Fruit fly (Drosophila melanogaster) whole organism, embryonic: ENCODE measurements around the gene CG31792.
A peak's percentile ranks its signal among the peaks of the same experiment; 100 is the strongest.

Source experiments
- ATbp ChIP-seq: fragments of 200-800 bp; sonication (Bioruptor generic); optimal IDR thresholded peaks from 2 replicates; lab custom pipeline; 2017; ENCODE audit warnings: missing biosample characterization, mild to moderate bottlenecking, missing genetic modification characterization, missing genetic modification reagents
- Ada2b ChIP-seq: fragments of 200-800 bp; sonication (Bioruptor generic); IDR thresholded peaks from 2 replicates; pipeline ENCODE4 v1.3.6; 2022; ENCODE audit warnings: missing biosample characterization, missing genetic modification characterization
- B-H2 ChIP-seq: fragments of 200-800 bp; sonication (Bioruptor generic); optimal IDR thresholded peaks from 2 replicates; lab custom pipeline; 2018; ENCODE audit warnings: missing biosample characterization, mild to moderate bottlenecking, missing genetic modification characterization
- CG11456 ChIP-seq: fragments of 200-800 bp; sonication (Bioruptor generic); IDR thresholded peaks from 3 replicates; pipeline ENCODE4 v1.3.6; 2022; ENCODE audit warnings: missing biosample characterization, missing genetic modification characterization
- CG13894 ChIP-seq: fragments of 200-800 bp; sonication (Bioruptor generic); optimal IDR thresholded peaks from 3 replicates; lab custom pipeline; 2018; ENCODE audit warnings: missing biosample characterization, mild to moderate bottlenecking, missing genetic modification characterization, moderate library complexity
- CG1529 ChIP-seq: fragments of 200-800 bp; sonication (Bioruptor generic); optimal IDR thresholded peaks from 3 replicates; lab custom pipeline; 2018; ENCODE audit warnings: missing biosample characterization, missing genetic modification characterization
- CG1603 ChIP-seq: fragments of 200-800 bp; sonication (Bioruptor generic); optimal IDR thresholded peaks from 2 replicates; lab custom pipeline; 2019; ENCODE audit warnings: missing biosample characterization, mild to moderate bottlenecking, missing genetic modification characterization, moderate library complexity
- CG1792 ChIP-seq: fragments of 200-800 bp; sonication (Bioruptor generic); optimal IDR thresholded peaks from 2 replicates; lab custom pipeline; 2016; ENCODE audit warnings: missing biosample characterization, missing genetic modification characterization
- CG30431 ChIP-seq: fragments of 200-800 bp; sonication (Bioruptor generic); optimal IDR thresholded peaks from 2 replicates; lab custom pipeline; 2017; ENCODE audit warnings: missing biosample characterization, missing genetic modification characterization
- CG31224 ChIP-seq: fragments of 200-800 bp; sonication (Bioruptor generic); IDR thresholded peaks from 2 replicates; pipeline ENCODE4 v1.3.6; 2022; ENCODE audit warnings: missing biosample characterization, missing genetic modification characterization
- CG31388 ChIP-seq: fragments of 200-800 bp; sonication (Bioruptor generic); optimal IDR thresholded peaks from 2 replicates; lab custom pipeline; 2016; ENCODE audit warnings: missing biosample characterization, missing genetic modification characterization
- CG3163 ChIP-seq: fragments of 200-800 bp; sonication (Bioruptor generic); optimal IDR thresholded peaks from 3 replicates; lab custom pipeline; 2016; ENCODE audit warnings: missing biosample characterization, missing genetic modification characterization
- CG34376 ChIP-seq: fragments of 200-800 bp; sonication (Bioruptor generic); optimal IDR thresholded peaks from 2 replicates; lab custom pipeline; 2018; ENCODE audit warnings: missing biosample characterization, mild to moderate bottlenecking, missing genetic modification characterization
- CG3847 ChIP-seq: fragments of 200-800 bp; sonication (Bioruptor generic); IDR thresholded peaks from 2 replicates; pipeline ENCODE4 v1.3.6; 2022; ENCODE audit warnings: missing biosample characterization, missing genetic modification characterization
- CG4328 ChIP-seq: fragments of 200-800 bp; sonication (Bioruptor generic); optimal IDR thresholded peaks from 3 replicates; lab custom pipeline; 2017; ENCODE audit warnings: missing biosample characterization, missing genetic modification reagents, missing genetic modification characterization
- CG6254 ChIP-seq: fragments of 200-800 bp; sonication (Bioruptor generic); optimal IDR thresholded peaks from 3 replicates; lab custom pipeline; 2017; ENCODE audit warnings: mild to moderate bottlenecking, missing biosample characterization, missing genetic modification reagents, missing genetic modification characterization
- CG7928 ChIP-seq: fragments of 200-800 bp; sonication (Bioruptor generic); optimal IDR thresholded peaks from 2 replicates; lab custom pipeline; 2017; ENCODE audit warnings: missing biosample characterization, mild to moderate bottlenecking, missing genetic modification characterization
- CG8478 ChIP-seq: fragments of >200 bp; optimal IDR thresholded peaks from 2 replicates; lab custom pipeline; 2018
- CHES-1-like ChIP-seq: fragments of 200-800 bp; sonication (Bioruptor generic); optimal IDR thresholded peaks from 2 replicates; lab custom pipeline; 2016; ENCODE audit warnings: missing biosample characterization, missing genetic modification characterization
- Dad ChIP-seq: fragments of 200-800 bp; sonication (Bioruptor generic); optimal IDR thresholded peaks from 3 replicates; lab custom pipeline; 2016; ENCODE audit warnings: missing biosample characterization, missing genetic modification characterization
- Dp ChIP-seq: fragments of 200-800 bp; sonication (Bioruptor generic); optimal IDR thresholded peaks from 2 replicates; lab custom pipeline; 2018; ENCODE audit warnings: missing biosample characterization, mild to moderate bottlenecking, missing genetic modification characterization, moderate library complexity
- ERR ChIP-seq: fragments of 200-800 bp; sonication (Bioruptor generic); optimal IDR thresholded peaks from 2 replicates; lab custom pipeline; 2016; ENCODE audit warnings: missing biosample characterization, missing genetic modification characterization
- Fer3 ChIP-seq: fragments of 200-800 bp; sonication (Bioruptor generic); optimal IDR thresholded peaks from 2 replicates; lab custom pipeline; 2018; ENCODE audit warnings: missing biosample characterization, mild to moderate bottlenecking, missing genetic modification characterization, moderate library complexity
- Hr51 ChIP-seq, 2 experiments: fragments of 200-800 bp; sonication (Bioruptor generic); optimal IDR thresholded peaks; 2 replicates in 1 of 2; 3 replicates in 1 of 2; lab custom pipeline; 2016 to 2018; ENCODE audit warnings: missing biosample characterization in 2 of 2, missing genetic modification characterization in 2 of 2, mild to moderate bottlenecking in 1 of 2, moderate library complexity in 1 of 2
- Max ChIP-seq: fragments of 200-800 bp; sonication (Bioruptor generic); optimal IDR thresholded peaks from 2 replicates; lab custom pipeline; 2016; ENCODE audit warnings: missing biosample characterization, mild to moderate bottlenecking, missing genetic modification characterization
- Meics ChIP-seq: fragments of 200-800 bp; sonication (Bioruptor generic); optimal IDR thresholded peaks from 2 replicates; lab custom pipeline; 2017; ENCODE audit warnings: missing biosample characterization, mild to moderate bottlenecking, missing genetic modification characterization
- Pdp1 ChIP-seq, 2 experiments: fragments of 200-800 bp; sonication (Bioruptor generic); optimal IDR thresholded peaks; 3 replicates each; lab custom pipeline; 2016; ENCODE audit warnings: missing biosample characterization in 2 of 2, missing genetic modification characterization in 2 of 2, mild to moderate bottlenecking in 1 of 2, moderate library complexity in 1 of 2
- ato ChIP-seq: fragments of 200-800 bp; sonication (Bioruptor generic); IDR thresholded peaks from 2 replicates; pipeline ENCODE4 v1.3.6; 2022; ENCODE audit warnings: missing biosample characterization, missing genetic modification characterization; ENCODE audit not compliant: partially characterized antibody
- cas ChIP-seq: fragments of 200-800 bp; sonication (Bioruptor generic); IDR thresholded peaks from 2 replicates; pipeline ENCODE4 v1.3.6; 2022; ENCODE audit warnings: missing biosample characterization, missing genetic modification characterization
- cg ChIP-seq: fragments of 200-800 bp; sonication (Bioruptor generic); optimal IDR thresholded peaks from 3 replicates; lab custom pipeline; 2019; ENCODE audit warnings: missing biosample characterization, mild to moderate bottlenecking, missing genetic modification characterization, moderate library complexity
- ci ChIP-seq: fragments of 200-800 bp; sonication (Bioruptor generic); IDR thresholded peaks from 3 replicates; pipeline ENCODE4 v1.3.6; 2022; ENCODE audit warnings: missing biosample characterization, missing genetic modification characterization
- corto ChIP-seq: fragments of 200-800 bp; sonication (Bioruptor generic); optimal IDR thresholded peaks from 2 replicates; lab custom pipeline; 2016; ENCODE audit warnings: missing biosample characterization, mild to moderate bottlenecking, missing genetic modification characterization, moderate library complexity
- croc ChIP-seq: fragments of 200-800 bp; sonication (Bioruptor generic); conservative IDR thresholded peaks from 3 replicates; pipeline ENCODE4 v1.3.6; 2022; ENCODE audit warnings: missing biosample characterization, missing genetic modification characterization
- dm ChIP-seq: fragments of 200-800 bp; sonication (Bioruptor generic); optimal IDR thresholded peaks from 3 replicates; lab custom pipeline; 2016; ENCODE audit warnings: missing biosample characterization, missing genetic modification characterization
- ems ChIP-seq: fragments of 200-800 bp; sonication (Bioruptor generic); optimal IDR thresholded peaks from 3 replicates; lab custom pipeline; 2016; ENCODE audit warnings: missing biosample characterization, missing genetic modification characterization
- fru ChIP-seq: fragments of >200 bp; optimal IDR thresholded peaks from 2 replicates; lab custom pipeline; 2017
- gce ChIP-seq: fragments of 200-800 bp; sonication (Bioruptor generic); IDR thresholded peaks from 3 replicates; pipeline ENCODE4 v1.3.6; 2022; ENCODE audit warnings: missing biosample characterization, missing genetic modification characterization
- gro ChIP-seq: fragments of 200-800 bp; sonication (Bioruptor generic); optimal IDR thresholded peaks from 2 replicates; lab custom pipeline; 2016; ENCODE audit warnings: missing biosample characterization, missing genetic modification characterization
- her ChIP-seq: fragments of 200-800 bp; sonication (Bioruptor generic); optimal IDR thresholded peaks from 2 replicates; lab custom pipeline; 2016; ENCODE audit warnings: missing biosample characterization, missing genetic modification characterization
- ind ChIP-seq: fragments of 200-800 bp; sonication (Bioruptor generic); optimal IDR thresholded peaks from 3 replicates; lab custom pipeline; 2016; ENCODE audit warnings: missing biosample characterization, missing genetic modification characterization
- jumu ChIP-seq: fragments of 200-800 bp; sonication (Bioruptor generic); optimal IDR thresholded peaks from 3 replicates; lab custom pipeline; 2016; ENCODE audit warnings: missing biosample characterization, missing genetic modification characterization
- kah ChIP-seq: fragments of 200-800 bp; sonication (Bioruptor generic); optimal IDR thresholded peaks from 2 replicates; lab custom pipeline; 2018; ENCODE audit warnings: missing biosample characterization, mild to moderate bottlenecking, missing genetic modification characterization
- kni ChIP-seq: fragments of 200-800 bp; sonication (Bioruptor generic); optimal IDR thresholded peaks from 3 replicates; lab custom pipeline; 2017; ENCODE audit warnings: mild to moderate bottlenecking, missing biosample characterization, missing genetic modification reagents, missing genetic modification characterization
- lmd ChIP-seq: fragments of 200-800 bp; sonication (Bioruptor generic); IDR thresholded peaks from 2 replicates; pipeline ENCODE4 v1.3.6; 2022; ENCODE audit warnings: missing biosample characterization, missing genetic modification characterization
- lov ChIP-seq, 2 experiments: fragments of 200-800 bp in 1 of 2; fragments of >200 bp in 1 of 2; sonication (Bioruptor generic) in 1 of 2; IDR thresholded peaks in 1 of 2; optimal IDR thresholded peaks in 1 of 2; 2 replicates in 1 of 2; 3 replicates in 1 of 2; pipeline versions ENCODE4 v1.3.6 to Lab custom; 2017 to 2022; ENCODE audit warnings: missing biosample characterization in 1 of 2, missing genetic modification characterization in 1 of 2
- sens ChIP-seq: fragments of 200-800 bp; sonication (Bioruptor generic); peaks from one replicate; lab custom pipeline; 2016; ENCODE audit warnings: missing biosample characterization, missing genetic modification characterization
- sima ChIP-seq: fragments of 200-800 bp; sonication (Bioruptor generic); optimal IDR thresholded peaks from 2 replicates; lab custom pipeline; 2016; ENCODE audit warnings: missing biosample characterization, missing genetic modification characterization
- slou ChIP-seq: fragments of 200-800 bp; sonication (Bioruptor generic); optimal IDR thresholded peaks from 3 replicates; lab custom pipeline; 2016; ENCODE audit warnings: missing biosample characterization, missing genetic modification characterization
- sug ChIP-seq: fragments of 200-800 bp; optimal IDR thresholded peaks from 2 replicates; lab custom pipeline; 2019; ENCODE audit warnings: missing biosample characterization, mild to moderate bottlenecking, missing genetic modification characterization, moderate library complexity
- tna ChIP-seq: fragments of 200-800 bp; sonication (Bioruptor generic); IDR thresholded peaks from 2 replicates; pipeline ENCODE4 v1.3.6; 2022; ENCODE audit warnings: missing biosample characterization, missing genetic modification characterization; ENCODE audit not compliant: partially characterized antibody
- trem ChIP-seq: fragments of 200-800 bp; optimal IDR thresholded peaks from 3 replicates; lab custom pipeline; 2019; ENCODE audit warnings: missing biosample characterization, mild to moderate bottlenecking, missing genetic modification characterization, moderate library complexity
- yki ChIP-seq: fragments of >200 bp; optimal IDR thresholded peaks from 3 replicates; lab custom pipeline; 2018

Gene CG31792

dm6 chr2L:19002959-19003371 lies 5.7 kb downstream of the CG31792 start, which contains the start of gene CG31793 (continued):
- peak; percentile 78 for TF ChIP-seq Meics (GFP tag; lab: Kevin White, UChicago)
- no peak for TF ChIP-seq Dad (GFP tag; lab: Kevin White, UChicago)
- no peak for TF ChIP-seq CG30431 (GFP tag; lab: Kevin White, UChicago)
- no peak for TF ChIP-seq CHES-1-like (GFP tag; lab: Kevin White, UChicago)
- TF ChIP-seq jumu (GFP tag; lab: Kevin White, UChicago): no peak
- TF ChIP-seq kni (GFP tag; lab: Kevin White, UChicago): no peak
- no peak for TF ChIP-seq ATbp (GFP tag; lab: Kevin White, UChicago)
- TF ChIP-seq CG13894 (tag; lab: Kevin White, UChicago): peak; percentile 72
- no peak for TF ChIP-seq slou (GFP tag; lab: Kevin White, UChicago)
- TF ChIP-seq CG3847 (GFP tag; lab: Robert Waterston, UW): 0 out of 2 replicates have a peak, but pooled peaks have one; percentile 12
- peak; percentile 33 for TF ChIP-seq ind
- no peak for TF ChIP-seq kah (GFP tag; lab: Kevin White, UChicago)
- TF ChIP-seq Ada2b: peak; percentile 58; the same call in 1 of the 2 replicates
- TF ChIP-seq B-H2 (GFP tag; lab: Kevin White, UChicago): peak; percentile 49
- TF ChIP-seq CG8478 (lab: Kevin White, UChicago): no peak
- peak; percentile 66 for TF ChIP-seq sens (GFP tag; lab: Kevin White, UChicago)
- peak; percentile 66 for TF ChIP-seq CG34376
- TF ChIP-seq cg (GFP tag; lab: Kevin White, UChicago): peak; percentile 72
- TF ChIP-seq CG1603: no peak
- TF ChIP-seq sima (GFP tag; lab: Kevin White, UChicago): no peak
- TF ChIP-seq Dp (GFP tag; lab: Kevin White, UChicago): peak; percentile 3
- no peak for TF ChIP-seq CG6254 (GFP tag; lab: Kevin White, UChicago)
- no peak for TF ChIP-seq gce (GFP tag; lab: Robert Waterston, UW)
- no peak for TF ChIP-seq lov (optimal IDR thresholded peaks at IDR 0.05; lab: Kevin White, UChicago)
- TF ChIP-seq lov (GFP tag; IDR thresholded peaks at IDR 0.05; lab: Robert Waterston, UW): no peak
- TF ChIP-seq sug: peak; percentile 68
- no peak for TF ChIP-seq lmd (GFP tag; lab: Robert Waterston, UW)
- TF ChIP-seq ci (GFP tag; lab: Robert Waterston, UW): peak; percentile 59; the same call in 2 of the 3 replicates
- peak in 1 of 2 experiments; percentile 79 for TF ChIP-seq Hr51 (GFP tag; optimal IDR thresholded peaks at IDR 0.05; lab: Kevin White, UChicago)
- peak; percentile 64 for TF ChIP-seq Fer3 (tag; lab: Kevin White, UChicago)
- TF ChIP-seq croc: no peak
- peak; percentile 53; the same call in 1 of the 3 replicates for TF ChIP-seq CG11456
- no peak for TF ChIP-seq CG3163 (GFP tag; lab: Kevin White, UChicago)
- TF ChIP-seq ato (GFP tag; lab: Robert Waterston, UW): no peak
- TF ChIP-seq Max (GFP tag; lab: Kevin White, UChicago): no peak
- TF ChIP-seq corto: no peak
- no peak for TF ChIP-seq ems (GFP tag; lab: Kevin White, UChicago)
- no peak for TF ChIP-seq tna
- no peak for TF ChIP-seq CG31388
- no peak for TF ChIP-seq CG7928
- TF ChIP-seq ERR (GFP tag; lab: Kevin White, UChicago): no peak
- TF ChIP-seq CG1792 (GFP tag; lab: Kevin White, UChicago): no peak
- TF ChIP-seq fru (lab: Kevin White, UChicago): no peak
- no peak for TF ChIP-seq yki (lab: Kevin White, UChicago)
- TF ChIP-seq CG31224 (GFP tag; lab: Robert Waterston, UW): no peak
- TF ChIP-seq CG4328: no peak
- TF ChIP-seq CG1529 (GFP tag; lab: Kevin White, UChicago): no peak
- peak; percentile 28 for TF ChIP-seq gro (GFP tag; lab: Kevin White, UChicago)
- peak; percentile 14 for TF ChIP-seq trem (tag; lab: Kevin White, UChicago)
- 0 out of 2 replicates have a peak, but pooled peaks have one; percentile 38 for TF ChIP-seq cas (GFP tag; lab: Robert Waterston, UW)
- TF ChIP-seq Pdp1 (GFP tag; optimal IDR thresholded peaks at IDR 0.05; lab: Kevin White, UChicago): peak in 1 of 2 experiments; percentile 61
- TF ChIP-seq her (GFP tag; lab: Kevin White, UChicago): no peak
- no peak for TF ChIP-seq dm (GFP tag; lab: Kevin White, UChicago)
